Worm (Caenorhabditis elegans) whole organism, L1 larva: ENCODE results near the gene Y68A4A.13.

ENCODE experiments used
- alr-1 ChIP-seq: fragments of 200-800 bp; sonication (Bioruptor generic); optimal IDR thresholded peaks from 2 replicates; lab custom pipeline; 2018; ENCODE audit warnings: borderline replicate concordance, mild to moderate bottlenecking, missing genetic modification characterization, missing compliant biosample characterization
- fkh-10 ChIP-seq: sonication (generic microtip); optimal IDR thresholded peaks from 2 replicates; lab custom pipeline; 2017; ENCODE audit warnings: missing biosample characterization, missing genetic modification reagents, missing genetic modification characterization
- lin-35 ChIP-seq, 2 experiments: fragments of 150-350 bp; optimal IDR thresholded peaks; 2 replicates each; lab custom pipeline; 2014; ENCODE audit warnings: missing biosample characterization in 2 of 2, missing genetic modification characterization in 2 of 2, missing genetic modification reagents in 2 of 2
- nhr-28 ChIP-seq: fragments of 150-350 bp; optimal IDR thresholded peaks from 2 replicates; lab custom pipeline; 2014; ENCODE audit warnings: missing biosample characterization, missing genetic modification characterization
- pag-3 ChIP-seq: sonication (generic microtip); optimal IDR thresholded peaks from 2 replicates; lab custom pipeline; 2017; ENCODE audit warnings: missing genetic modification characterization, mild to moderate bottlenecking, missing compliant biosample characterization, antibody characterized with exemption, borderline replicate concordance; ENCODE audit not compliant: insufficient read depth
- skn-1 ChIP-seq: fragments of 150-350 bp; optimal IDR thresholded peaks from 2 replicates; lab custom pipeline; 2014; ENCODE audit warnings: missing biosample characterization, missing genetic modification characterization
- snpc-4 ChIP-seq: fragments of 150-350 bp; optimal IDR thresholded peaks from 2 replicates; lab custom pipeline; 2014; ENCODE audit warnings: missing biosample characterization, missing genetic modification characterization
- unc-130 ChIP-seq: fragments of 150-350 bp; optimal IDR thresholded peaks from 2 replicates; lab custom pipeline; 2017; ENCODE audit warnings: missing biosample characterization, missing genetic modification characterization, inconsistent platforms

DNA sequence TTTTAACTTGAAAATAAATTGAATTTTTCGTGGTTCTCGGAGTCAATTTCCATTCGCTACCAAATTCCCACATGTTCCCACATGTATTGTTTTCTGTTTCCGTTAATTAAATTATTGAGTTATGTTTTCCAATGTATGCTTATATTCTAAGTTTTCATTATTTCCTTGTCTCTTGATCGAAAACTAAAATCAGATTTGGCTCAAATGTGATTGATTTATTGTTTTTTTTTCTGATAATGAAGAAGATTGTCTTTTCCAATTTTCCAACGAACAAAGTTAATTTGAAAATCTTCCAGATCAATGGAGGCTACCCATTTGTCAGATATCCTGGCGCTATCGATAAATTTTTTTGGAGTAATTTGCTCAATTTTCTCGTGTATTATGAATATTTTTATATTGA, 34.2 kb downstream of the Y68A4A.13 start, which contains the start of gene srbc-25:
- no peak for TF ChIP-seq alr-1 (tag; lab: Kevin White, UChicago)
- no peak for TF ChIP-seq nhr-28
- TF ChIP-seq unc-130 (tag; lab: Kevin White, UChicago) = no peak
- no peak for TF ChIP-seq lin-35 (GFP tag; optimal IDR thresholded peaks at IDR 0.05; lab: Kevin White, UChicago)
- no peak for TF ChIP-seq skn-1 (tag; lab: Kevin White, UChicago)
- no peak for TF ChIP-seq pag-3 (tag; lab: Kevin White, UChicago)
- TF ChIP-seq fkh-10 = no peak
- no peak for TF ChIP-seq snpc-4
